Worm (Caenorhabditis elegans): ENCODE results near the gene ZK262.20.
"Not testable (repeated sequence)": the region's sequence is repeated elsewhere in the genome, so short reads cannot be mapped to it uniquely, and the experiment has no call there.

- TF ChIP-seq ama-1 (optimal IDR thresholded peaks at IDR 0.05); tbx-37 (GFP tag; conservative IDR thresholded peaks at IDR 0.05); hmg-4 (GFP tag; optimal IDR thresholded peaks at IDR 0.05); pes-1 (GFP tag; IDR thresholded peaks at IDR 0.05); flt-1 (GFP tag; IDR thresholded peaks at IDR 0.05); tra-4 (tag; optimal IDR thresholded peaks at IDR 0.05); tbx-11 (GFP tag; IDR thresholded peaks at IDR 0.05); aly-1 (tag; optimal IDR thresholded peaks at IDR 0.05): not testable (repeated sequence)
These were observed 30.1 kb downstream of the ZK262.20 start, which contains the start of gene srh-209 for ce11 chrV:18404767-18405166.

Data from whole organism, early embryonic.